Fruit fly (Drosophila melanogaster) whole organism, prepupa: ENCODE data around the gene CG9922.

Experiments used
- CG10631 ChIP-seq: fragments of 200-800 bp; sonication (Bioruptor generic); optimal IDR thresholded peaks from 2 replicates; lab custom pipeline; 2016; ENCODE audit warnings: missing biosample characterization, missing genetic modification characterization
- CG11294 ChIP-seq: fragments of 200-800 bp; sonication (Bioruptor generic); IDR thresholded peaks from 2 replicates; pipeline ENCODE4 v1.3.6; 2022; ENCODE audit warnings: missing biosample characterization, missing genetic modification characterization
- CG11762 ChIP-seq: fragments of 200-800 bp; sonication (Bioruptor generic); optimal IDR thresholded peaks from 3 replicates; lab custom pipeline; 2016; ENCODE audit warnings: missing biosample characterization, missing genetic modification characterization; ENCODE audit not compliant: insufficient read depth
- CG11902 ChIP-seq: fragments of 200-800 bp; sonication (Bioruptor generic); optimal IDR thresholded peaks from 3 replicates; lab custom pipeline; 2016; ENCODE audit warnings: missing biosample characterization, missing genetic modification characterization
- CG15336 ChIP-seq: fragments of 200-800 bp; sonication (Bioruptor generic); IDR thresholded peaks from 2 replicates; pipeline ENCODE4 v1.3.6; 2022; ENCODE audit warnings: missing biosample characterization, missing genetic modification characterization
- CG1621 ChIP-seq: fragments of 200-800 bp; sonication (Bioruptor generic); optimal IDR thresholded peaks from 3 replicates; lab custom pipeline; 2018; ENCODE audit warnings: missing biosample characterization, mild to moderate bottlenecking, missing genetic modification characterization
- CG16779 ChIP-seq: fragments of 200-800 bp; sonication (Bioruptor generic); optimal IDR thresholded peaks from 3 replicates; lab custom pipeline; 2017; ENCODE audit warnings: missing biosample characterization, mild to moderate bottlenecking, missing genetic modification characterization
- CG3032 ChIP-seq: fragments of 200-800 bp; optimal IDR thresholded peaks from 2 replicates; lab custom pipeline; 2019; ENCODE audit warnings: missing biosample characterization, mild to moderate bottlenecking, missing genetic modification characterization, moderate library complexity
- CG3919 ChIP-seq: fragments of 200-800 bp; sonication (Bioruptor generic); optimal IDR thresholded peaks from 3 replicates; lab custom pipeline; 2016; ENCODE audit warnings: missing biosample characterization, missing genetic modification characterization
- CG4318 ChIP-seq: fragments of 200-800 bp; sonication (Bioruptor generic); optimal IDR thresholded peaks from 3 replicates; lab custom pipeline; 2017; ENCODE audit warnings: missing biosample characterization, mild to moderate bottlenecking, missing genetic modification characterization
- CG6163 ChIP-seq: fragments of 200-800 bp; sonication (Bioruptor generic); IDR thresholded peaks from 3 replicates; pipeline ENCODE4 v1.3.6; 2022; ENCODE audit warnings: missing biosample characterization, missing genetic modification characterization
- CG6276 ChIP-seq: fragments of 200-800 bp; sonication (Bioruptor generic); optimal IDR thresholded peaks from 2 replicates; lab custom pipeline; 2017; ENCODE audit warnings: missing biosample characterization, mild to moderate bottlenecking, missing genetic modification characterization
- CG6808 ChIP-seq: fragments of 200-800 bp; sonication (Bioruptor generic); optimal IDR thresholded peaks from 3 replicates; lab custom pipeline; 2017; ENCODE audit warnings: missing biosample characterization, missing genetic modification characterization, mild to moderate bottlenecking, moderate library complexity, missing genetic modification reagents
- CG6854 ChIP-seq: fragments of 200-800 bp; sonication (Bioruptor generic); optimal IDR thresholded peaks from 2 replicates; lab custom pipeline; 2017; ENCODE audit warnings: missing biosample characterization, mild to moderate bottlenecking, missing genetic modification characterization
- CG7368 ChIP-seq: fragments of 200-800 bp; sonication (Bioruptor generic); optimal IDR thresholded peaks from 3 replicates; lab custom pipeline; 2016; ENCODE audit warnings: missing biosample characterization, missing genetic modification characterization
- CG8119 ChIP-seq: fragments of 200-800 bp; sonication (Bioruptor generic); IDR thresholded peaks from 3 replicates; pipeline ENCODE4 v1.3.6; 2022; ENCODE audit warnings: missing biosample characterization, missing genetic modification characterization
- CG8319 ChIP-seq: fragments of 200-800 bp; sonication (Bioruptor generic); optimal IDR thresholded peaks from 3 replicates; lab custom pipeline; 2016; ENCODE audit warnings: missing biosample characterization, missing genetic modification characterization
- CG8632 ChIP-seq: fragments of 200-800 bp; sonication (Bioruptor generic); optimal IDR thresholded peaks from 3 replicates; lab custom pipeline; 2016; ENCODE audit warnings: missing biosample characterization, missing genetic modification characterization
- CG9139 ChIP-seq: fragments of 200-800 bp; sonication (Bioruptor generic); optimal IDR thresholded peaks from 3 replicates; lab custom pipeline; 2017; ENCODE audit warnings: missing biosample characterization, mild to moderate bottlenecking, missing genetic modification characterization
- Eip78C ChIP-seq: fragments of 200-800 bp; sonication (Bioruptor generic); peaks from one replicate; lab custom pipeline; 2016; ENCODE audit warnings: missing biosample characterization, missing genetic modification characterization
- Eip93F ChIP-seq: fragments of 200-800 bp; sonication (Bioruptor generic); optimal IDR thresholded peaks from 2 replicates; lab custom pipeline; 2016; ENCODE audit warnings: missing biosample characterization, mild to moderate bottlenecking, missing genetic modification characterization
- Ets96B ChIP-seq: fragments of 200-800 bp; optimal IDR thresholded peaks from 2 replicates; lab custom pipeline; 2019; ENCODE audit warnings: missing biosample characterization, mild to moderate bottlenecking, missing genetic modification characterization, moderate library complexity
- Hr38 ChIP-seq: sonication (Bioruptor generic); optimal IDR thresholded peaks from 2 replicates; lab custom pipeline; 2016; ENCODE audit warnings: missing biosample characterization, missing genetic modification characterization
- Hr4 ChIP-seq: fragments of 200-800 bp; sonication (Bioruptor generic); optimal IDR thresholded peaks from 3 replicates; lab custom pipeline; 2016; ENCODE audit warnings: missing biosample characterization, missing genetic modification characterization
- Lpt ChIP-seq: fragments of 200-800 bp; sonication (Bioruptor generic); optimal IDR thresholded peaks from 3 replicates; lab custom pipeline; 2016; ENCODE audit warnings: missing biosample characterization, missing genetic modification characterization
- Met ChIP-seq: fragments of 200-800 bp; sonication (Bioruptor generic); optimal IDR thresholded peaks from 3 replicates; lab custom pipeline; 2016; ENCODE audit warnings: missing biosample characterization, missing genetic modification characterization
- OdsH ChIP-seq: fragments of 200-800 bp; sonication (Bioruptor generic); optimal IDR thresholded peaks from 3 replicates; lab custom pipeline; 2016; ENCODE audit warnings: missing biosample characterization, missing genetic modification characterization
- Smox ChIP-seq: fragments of 200-800 bp; sonication (Bioruptor generic); optimal IDR thresholded peaks from 3 replicates; lab custom pipeline; 2016; ENCODE audit warnings: missing biosample characterization, missing genetic modification characterization
- Sox102F ChIP-seq: fragments of 200-800 bp; sonication (Bioruptor generic); optimal IDR thresholded peaks from 2 replicates; lab custom pipeline; 2016; ENCODE audit warnings: missing biosample characterization, mild to moderate bottlenecking, missing genetic modification characterization
- Sox14 ChIP-seq: fragments of 200-800 bp; sonication (Bioruptor generic); optimal IDR thresholded peaks from 3 replicates; lab custom pipeline; 2016; ENCODE audit warnings: missing biosample characterization, missing genetic modification characterization
- Sox15 ChIP-seq: fragments of 200-800 bp; sonication (Bioruptor generic); optimal IDR thresholded peaks from 3 replicates; lab custom pipeline; 2016; ENCODE audit warnings: missing biosample characterization, missing genetic modification characterization
- achi ChIP-seq: fragments of 200-800 bp; sonication (Bioruptor generic); optimal IDR thresholded peaks from 3 replicates; lab custom pipeline; 2016; ENCODE audit warnings: missing biosample characterization, missing genetic modification characterization
- acj6 ChIP-seq: fragments of 200-800 bp; sonication (Bioruptor generic); optimal IDR thresholded peaks from 3 replicates; lab custom pipeline; 2016; ENCODE audit warnings: missing biosample characterization, missing genetic modification characterization
- cyc ChIP-seq: fragments of 200-800 bp; sonication (Bioruptor generic); optimal IDR thresholded peaks from 3 replicates; lab custom pipeline; 2016; ENCODE audit warnings: missing biosample characterization, missing genetic modification characterization
- dac ChIP-seq: fragments of 200-800 bp; sonication (Bioruptor generic); optimal IDR thresholded peaks from 2 replicates; lab custom pipeline; 2017; ENCODE audit warnings: missing biosample characterization, mild to moderate bottlenecking, missing genetic modification characterization
- dsx ChIP-seq: fragments of 200-800 bp; optimal IDR thresholded peaks from 3 replicates; lab custom pipeline; 2019; ENCODE audit warnings: missing biosample characterization, mild to moderate bottlenecking, missing genetic modification characterization, moderate library complexity; ENCODE audit not compliant: poor library complexity, severe bottlenecking
- fd59A ChIP-seq: fragments of 200-800 bp; sonication (Bioruptor generic); optimal IDR thresholded peaks from 2 replicates; lab custom pipeline; 2017; ENCODE audit warnings: missing biosample characterization, mild to moderate bottlenecking, missing genetic modification characterization, missing genetic modification reagents
- fd85E ChIP-seq: fragments of 200-800 bp; sonication (Bioruptor generic); optimal IDR thresholded peaks from 3 replicates; lab custom pipeline; 2016; ENCODE audit warnings: missing biosample characterization, missing genetic modification characterization
- fkh ChIP-seq: fragments of 200-800 bp; sonication (Bioruptor generic); optimal IDR thresholded peaks from 3 replicates; lab custom pipeline; 2017; ENCODE audit warnings: missing biosample characterization, mild to moderate bottlenecking, missing genetic modification characterization, moderate library complexity
- lz ChIP-seq: fragments of 200-800 bp; sonication (Bioruptor generic); optimal IDR thresholded peaks from 3 replicates; lab custom pipeline; 2016; ENCODE audit warnings: missing biosample characterization, missing genetic modification characterization
- net ChIP-seq: fragments of 200-800 bp; sonication (Bioruptor generic); optimal IDR thresholded peaks from 3 replicates; lab custom pipeline; 2016; ENCODE audit warnings: missing biosample characterization, missing genetic modification characterization
- pdm3 ChIP-seq: fragments of 200-800 bp; sonication (Bioruptor generic); optimal IDR thresholded peaks from 3 replicates; lab custom pipeline; 2016; ENCODE audit warnings: missing biosample characterization, missing genetic modification characterization
- ss ChIP-seq, 2 experiments: fragments of 200-800 bp; sonication (Bioruptor generic); optimal IDR thresholded peaks; 2 replicates in 1 of 2; 3 replicates in 1 of 2; lab custom pipeline; 2017 to 2018; ENCODE audit warnings: mild to moderate bottlenecking in 2 of 2, missing biosample characterization in 2 of 2, missing genetic modification characterization in 2 of 2, moderate library complexity in 1 of 2
- svp ChIP-seq: fragments of 200-800 bp; sonication (Bioruptor generic); peaks from one replicate; lab custom pipeline; 2016; ENCODE audit warnings: missing biosample characterization, missing genetic modification characterization
- topi ChIP-seq: fragments of 200-800 bp; sonication (Bioruptor generic); optimal IDR thresholded peaks from 3 replicates; lab custom pipeline; 2016; ENCODE audit warnings: missing biosample characterization, missing genetic modification characterization
- vri ChIP-seq: fragments of 200-800 bp; sonication (Bioruptor generic); optimal IDR thresholded peaks from 3 replicates; lab custom pipeline; 2016; ENCODE audit warnings: missing biosample characterization, mild to moderate bottlenecking, missing genetic modification characterization

Gene CG9922

DNA sequence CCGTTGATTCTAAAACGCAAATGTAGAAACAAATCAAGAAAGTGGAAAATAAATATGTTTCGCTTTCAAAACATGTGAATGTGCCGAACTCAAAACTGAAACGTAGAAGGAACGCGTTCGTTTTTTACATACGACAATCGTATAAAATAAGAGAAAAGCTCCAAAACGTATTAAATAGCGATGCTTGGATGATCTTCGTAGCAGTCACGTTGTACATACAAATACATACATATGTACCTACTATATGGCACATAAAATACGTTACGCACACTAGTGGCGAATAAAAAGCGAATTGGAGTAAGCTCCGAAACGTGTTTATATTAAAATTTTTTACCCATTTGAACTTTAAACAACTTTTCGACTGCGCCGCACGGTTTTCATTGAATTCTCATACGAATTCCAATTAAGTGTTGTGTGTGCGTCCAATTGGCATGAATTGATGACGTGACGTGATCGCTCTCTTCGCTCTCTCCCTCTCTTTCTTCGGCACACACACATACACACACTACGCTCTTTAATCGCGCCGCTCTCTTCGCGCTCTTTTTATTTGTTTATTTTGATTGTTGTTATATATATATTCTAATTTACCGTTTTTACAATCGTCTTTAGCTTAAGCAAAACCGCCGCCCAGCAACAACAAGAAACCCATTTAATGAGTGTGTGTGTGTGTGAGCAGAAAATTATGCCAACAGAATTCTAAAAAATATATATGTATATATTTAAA, 21.1 kb upstream of the CG9922 start:
- TF ChIP-seq dsx: no peak
- peak; percentile 10 for TF ChIP-seq fkh (GFP tag; lab: Kevin White, UChicago)
- TF ChIP-seq svp (GFP tag; lab: Kevin White, UChicago): peak; percentile 40
- TF ChIP-seq Hr38 (GFP tag; lab: Kevin White, UChicago): no peak
- TF ChIP-seq CG8119 (GFP tag; lab: Robert Waterston, UW): 0 out of 3 replicates have a peak, but pooled peaks have one; percentile 17
- TF ChIP-seq CG3919 (GFP tag; lab: Kevin White, UChicago): no peak
- no peak for TF ChIP-seq topi (GFP tag; lab: Kevin White, UChicago)
- TF ChIP-seq CG6276 (GFP tag; lab: Kevin White, UChicago): no peak
- TF ChIP-seq CG11902 (GFP tag; lab: Kevin White, UChicago): no peak
- TF ChIP-seq Ets96B (tag; lab: Kevin White, UChicago): no peak
- TF ChIP-seq fd85E (GFP tag; lab: Kevin White, UChicago): no peak
- TF ChIP-seq fd59A: no peak
- no peak for TF ChIP-seq OdsH (GFP tag; lab: Kevin White, UChicago)
- no peak for TF ChIP-seq CG11294 (GFP tag; lab: Robert Waterston, UW)
- no peak for TF ChIP-seq Met
- no peak for TF ChIP-seq CG10631 (GFP tag; lab: Kevin White, UChicago)
- TF ChIP-seq net (GFP tag; lab: Kevin White, UChicago): no peak
- no peak for TF ChIP-seq Smox (GFP tag; lab: Kevin White, UChicago)
- no peak for TF ChIP-seq CG9139
- TF ChIP-seq Eip78C (GFP tag; lab: Kevin White, UChicago): peak; percentile 53
- no peak for TF ChIP-seq achi (GFP tag; lab: Kevin White, UChicago)
- TF ChIP-seq CG16779 (tag; lab: Kevin White, UChicago): no peak
- no peak for TF ChIP-seq ss (GFP tag; optimal IDR thresholded peaks at IDR 0.05; lab: Kevin White, UChicago)
- TF ChIP-seq CG8319 (GFP tag; lab: Kevin White, UChicago): no peak
- no peak for TF ChIP-seq CG6808 (GFP tag; lab: Kevin White, UChicago)
- TF ChIP-seq CG6854 (GFP tag; lab: Kevin White, UChicago): no peak
- TF ChIP-seq Eip93F: no peak

DNA sequence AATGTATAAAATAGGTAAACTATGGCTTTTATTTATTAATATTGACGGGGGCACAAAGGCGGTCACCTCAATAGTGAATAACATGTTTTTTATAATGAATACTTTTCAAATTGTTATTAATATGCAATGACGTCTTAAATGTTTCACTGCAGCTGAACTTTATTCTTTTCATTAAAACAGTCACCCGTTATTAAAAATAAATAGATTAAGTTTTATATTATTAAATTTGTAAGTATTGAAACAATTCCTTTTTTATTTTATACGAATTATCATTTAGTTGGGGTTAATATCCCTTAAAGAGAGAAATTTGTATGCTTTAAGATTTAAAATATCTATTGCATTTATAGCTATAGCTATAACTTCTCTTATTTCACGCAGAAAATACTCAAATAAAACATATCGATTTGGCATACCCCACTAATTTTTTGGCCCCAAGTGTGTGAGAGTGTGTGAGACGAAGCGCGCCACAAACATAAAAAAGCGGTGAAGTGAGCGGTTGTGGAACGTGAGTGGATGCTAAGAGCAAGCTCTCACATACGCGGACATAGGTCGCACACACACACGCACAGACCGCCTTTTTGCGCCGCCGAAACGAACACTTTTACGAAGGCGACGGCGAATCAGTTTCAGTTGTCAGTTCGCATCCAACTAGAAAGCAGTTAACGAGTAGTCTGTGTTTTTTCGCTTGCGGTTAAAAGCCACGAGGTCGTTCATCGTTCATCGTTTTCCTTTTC, 20.3 kb upstream of the CG9922 start, which contains the start of gene foxo:
foxo (plus strand) TSS at position 626 of the 734 bp plus-strand sequence.
- peak; percentile 50 for TF ChIP-seq dac (GFP tag; lab: Kevin White, UChicago)
- TF ChIP-seq Met: peak; percentile 63
- TF ChIP-seq CG4318: peak; percentile 59
- TF ChIP-seq CG8319 (GFP tag; lab: Kevin White, UChicago): peak; percentile 52
- peak; percentile 32 for TF ChIP-seq CG6854 (GFP tag; lab: Kevin White, UChicago)
- peak; percentile 66 for TF ChIP-seq fkh (GFP tag; lab: Kevin White, UChicago)
- TF ChIP-seq CG8119 (GFP tag; lab: Robert Waterston, UW): peak; percentile 74; the same call in 2 of the 3 replicates
- peak; percentile 37 for TF ChIP-seq cyc (GFP tag; lab: Kevin White, UChicago)
- peak; percentile 77 for TF ChIP-seq CG3919 (GFP tag; lab: Kevin White, UChicago)
- TF ChIP-seq acj6: peak; percentile 61
- no peak for TF ChIP-seq CG1621
- no peak for TF ChIP-seq fd85E (GFP tag; lab: Kevin White, UChicago)
- peak; percentile 73 for TF ChIP-seq CG15336 (GFP tag; lab: Robert Waterston, UW)
- peak; percentile 43 for TF ChIP-seq CG11762 (GFP tag; lab: Kevin White, UChicago)
- no peak for TF ChIP-seq CG7368 (GFP tag; lab: Kevin White, UChicago)
- peak; percentile 69 for TF ChIP-seq CG10631 (GFP tag; lab: Kevin White, UChicago)
- peak; percentile 59 for TF ChIP-seq Sox102F (GFP tag; lab: Kevin White, UChicago)
- peak; percentile 62 for TF ChIP-seq Smox (GFP tag; lab: Kevin White, UChicago)
- TF ChIP-seq vri (GFP tag; lab: Kevin White, UChicago): peak; percentile 56
- TF ChIP-seq Lpt (GFP tag; lab: Kevin White, UChicago): peak; percentile 36
- TF ChIP-seq Sox15 (GFP tag; lab: Kevin White, UChicago): peak; percentile 42
- TF ChIP-seq Hr4 (GFP tag; lab: Kevin White, UChicago): peak; percentile 69
- TF ChIP-seq Sox14 (GFP tag; lab: Kevin White, UChicago): peak; percentile 54
- TF ChIP-seq CG8632: peak; percentile 62
- peak; percentile 68 for TF ChIP-seq pdm3
- TF ChIP-seq Ets96B (tag; lab: Kevin White, UChicago): peak; percentile 65
- TF ChIP-seq Eip93F: no peak
- peak; percentile 76 for TF ChIP-seq CG6163 (GFP tag; lab: Robert Waterston, UW)
- TF ChIP-seq CG3032: peak; percentile 64
- TF ChIP-seq CG6808 (GFP tag; lab: Kevin White, UChicago): peak; percentile 49
- TF ChIP-seq dsx: peak; percentile 71
- peak; percentile 40 for TF ChIP-seq lz (GFP tag; lab: Kevin White, UChicago)
